Worm (Caenorhabditis elegans) whole organism, L4 larva: ENCODE measurements around the gene F40F9.3.

Source experiments
- F26F4.8 ChIP-seq: fragments of 200-800 bp; sonication (Bioruptor generic); conservative IDR thresholded peaks from 2 replicates; pipeline ENCODE4 v1.3.6; 2022; ENCODE audit warnings: missing genetic modification characterization, missing compliant biosample characterization
- ama-1 ChIP-seq: fragments of 150-350 bp; optimal IDR thresholded peaks from 2 replicates; lab custom pipeline; 2014; ENCODE audit warnings: inconsistent platforms, mixed read lengths
- mxl-2 ChIP-seq: fragments of 200-800 bp; sonication (Bioruptor generic); conservative IDR thresholded peaks from 2 replicates; pipeline ENCODE4 v1.3.6; 2022; ENCODE audit warnings: missing genetic modification reagents, missing genetic modification characterization, missing compliant biosample characterization
- nhr-10 ChIP-seq: fragments of 150-350 bp; optimal IDR thresholded peaks from 2 replicates; lab custom pipeline; 2014; ENCODE audit warnings: missing biosample characterization, missing genetic modification characterization
- nhr-11 ChIP-seq: fragments of 150-350 bp; optimal IDR thresholded peaks from 2 replicates; lab custom pipeline; 2014; ENCODE audit warnings: missing biosample characterization, missing genetic modification characterization
- nhr-6 ChIP-seq: fragments of 150-350 bp; optimal IDR thresholded peaks from 2 replicates; lab custom pipeline; 2014; ENCODE audit warnings: missing biosample characterization, missing genetic modification characterization
- nhr-77 ChIP-seq: fragments of 150-350 bp; optimal IDR thresholded peaks from 2 replicates; lab custom pipeline; 2014; ENCODE audit warnings: missing biosample characterization, missing genetic modification characterization
- pha-4 ChIP-seq, 2 experiments: fragments of 150-350 bp in 1 of 2; fragments of 200-800 bp in 1 of 2; sonication (Bioruptor generic) in 1 of 2; IDR thresholded peaks in 1 of 2; optimal IDR thresholded peaks in 1 of 2; 2 replicates each; pipeline versions ENCODE4 v1.3.6 to Lab custom; 2014 to 2022; ENCODE audit warnings: missing genetic modification characterization in 2 of 2, missing genetic modification reagents in 2 of 2, missing biosample characterization in 1 of 2, missing compliant biosample characterization in 1 of 2
- unc-130 ChIP-seq: sonication (generic microtip); optimal IDR thresholded peaks from 2 replicates; lab custom pipeline; 2016; ENCODE audit warnings: missing genetic modification reagents, missing genetic modification characterization, missing compliant biosample characterization
- unc-62 ChIP-seq, 3 experiments: fragments of 150-350 bp in 1 of 3; sonication (generic microtip); optimal IDR thresholded peaks in 2 of 3; peaks in 1 of 3; 1 replicate in 1 of 3; 2 replicates in 2 of 3; lab custom pipeline; 2014 to 2017; ENCODE audit warnings: missing biosample characterization in 3 of 3, missing genetic modification characterization in 3 of 3, missing genetic modification reagents in 3 of 3, missing genotype in 1 of 3

DNA sequence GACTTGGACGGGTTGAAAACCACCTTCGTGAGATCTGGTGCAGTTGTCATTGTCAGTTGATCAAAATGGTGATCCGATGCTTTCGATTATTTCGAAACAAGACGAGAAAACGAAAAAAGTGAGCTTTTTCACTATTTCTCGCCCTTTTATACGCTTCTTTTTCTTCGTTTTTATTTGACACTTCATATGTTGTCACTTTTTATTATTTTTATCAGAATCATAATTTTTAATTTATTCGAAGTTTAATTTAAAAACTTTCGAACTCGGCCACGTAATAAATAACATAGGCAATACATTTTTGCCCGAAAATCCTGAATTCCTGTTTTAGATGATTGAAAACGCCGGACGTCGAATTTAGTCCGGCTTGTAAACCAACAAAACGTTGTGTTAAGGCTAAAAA is 39.5 kb downstream of the F40F9.3 start, which contains the start of gene F58E6.5:
- TF ChIP-seq unc-130 (GFP tag; lab: Kevin White, UChicago) (no peak), nhr-10 (tag; lab: Kevin White, UChicago) (no peak), unc-62 (GFP tag; optimal IDR thresholded peaks at IDR 0.05 in 1 of 2; lab: Kevin White, UChicago) (no peak), unc-62 (tag; optimal IDR thresholded peaks at IDR 0.05; lab: Kevin White, UChicago) (no peak), nhr-77 (no peak), ama-1 (no peak), mxl-2 (GFP tag; lab: Robert Waterston, UW) (no peak), nhr-11 (tag; lab: Kevin White, UChicago) (no peak), F26F4.8 (GFP tag; lab: Robert Waterston, UW) (no peak), nhr-6 (no peak), pha-4 (GFP tag; IDR thresholded peaks at IDR 0.05; lab: Robert Waterston, UW) (no peak), pha-4 (tag; optimal IDR thresholded peaks at IDR 0.05; lab: Kevin White, UChicago) (no peak)
